Worm (Caenorhabditis elegans) whole organism, early embryonic: ENCODE results near the gene T16G12.4.
"Not testable (repeated sequence)": the region's sequence is repeated elsewhere in the genome, so short reads cannot be mapped to it uniquely, and the experiment has no call there.

Experiments used
- B0310.2 ChIP-seq: sonication (generic microtip); optimal IDR thresholded peaks from 2 replicates; lab custom pipeline; 2016; ENCODE audit warnings: mild to moderate bottlenecking, missing genetic modification characterization, missing compliant biosample characterization
- F13C5.2 ChIP-seq: sonication (generic microtip); optimal IDR thresholded peaks from 2 replicates; lab custom pipeline; 2017; ENCODE audit warnings: mild to moderate bottlenecking, missing genetic modification characterization, inconsistent platforms, missing compliant biosample characterization
- aly-1 ChIP-seq: sonication (generic microtip); optimal IDR thresholded peaks from 2 replicates; lab custom pipeline; 2016; ENCODE audit warnings: missing genetic modification characterization, missing compliant biosample characterization
- ama-1 ChIP-seq: fragments of 150-350 bp; optimal IDR thresholded peaks from 2 replicates; lab custom pipeline; 2014
- ceh-13 ChIP-seq: fragments of 200-800 bp; sonication (Bioruptor generic); optimal IDR thresholded peaks from 2 replicates; lab custom pipeline; 2018; ENCODE audit warnings: mild to moderate bottlenecking, missing genetic modification characterization, missing compliant biosample characterization
- ceh-36 ChIP-seq: sonication (generic microtip); optimal IDR thresholded peaks from 2 replicates; lab custom pipeline; 2016; ENCODE audit warnings: missing genetic modification characterization, inconsistent platforms, missing compliant biosample characterization
- ets-7 ChIP-seq: sonication (generic microtip); optimal IDR thresholded peaks from 2 replicates; lab custom pipeline; 2016; ENCODE audit warnings: missing genotype, missing genetic modification characterization, missing compliant biosample characterization
- flt-1 ChIP-seq: fragments of 200-800 bp; sonication (Bioruptor generic); IDR thresholded peaks from 2 replicates; pipeline ENCODE4 v1.3.6; 2022; ENCODE audit warnings: missing genetic modification characterization, missing compliant biosample characterization
- hmbx-1 ChIP-seq: sonication (generic microtip); optimal IDR thresholded peaks from 2 replicates; lab custom pipeline; 2016; ENCODE audit warnings: mild to moderate bottlenecking, missing genetic modification characterization, missing compliant biosample characterization
- hmg-4 ChIP-seq: fragments of 200-800 bp; sonication (Bioruptor generic); optimal IDR thresholded peaks from 2 replicates; lab custom pipeline; 2018; ENCODE audit warnings: mild to moderate bottlenecking, missing genetic modification characterization, missing compliant biosample characterization
- hnd-1 ChIP-seq: sonication (generic microtip); optimal IDR thresholded peaks from 2 replicates; lab custom pipeline; 2016; ENCODE audit warnings: missing genetic modification characterization, missing compliant biosample characterization
- pes-1 ChIP-seq: fragments of 200-800 bp; sonication (Bioruptor generic); IDR thresholded peaks from 2 replicates; pipeline ENCODE4 v1.3.6; 2022; ENCODE audit warnings: missing genetic modification reagents, missing genetic modification characterization, missing compliant biosample characterization
- scrt-1 ChIP-seq: fragments of 200-800 bp; sonication (Bioruptor generic); IDR thresholded peaks from 2 replicates; pipeline ENCODE4 v1.3.6; 2022; ENCODE audit warnings: missing genetic modification characterization, missing compliant biosample characterization
- sea-1 ChIP-seq: fragments of 200-800 bp; sonication (Bioruptor generic); conservative IDR thresholded peaks from 2 replicates; pipeline ENCODE4 v1.3.6; 2022; ENCODE audit warnings: missing genetic modification characterization, missing compliant biosample characterization
- tbx-11 ChIP-seq: fragments of 200-800 bp; sonication (Bioruptor generic); IDR thresholded peaks from 2 replicates; pipeline ENCODE4 v1.3.6; 2022; ENCODE audit warnings: missing genetic modification characterization, missing compliant biosample characterization
- tbx-37 ChIP-seq: fragments of 200-800 bp; sonication (Bioruptor generic); conservative IDR thresholded peaks from 2 replicates; pipeline ENCODE4 v1.3.6; 2022; ENCODE audit warnings: missing genetic modification reagents, missing genetic modification characterization, missing compliant biosample characterization
- tra-4 ChIP-seq: sonication (generic microtip); optimal IDR thresholded peaks from 2 replicates; lab custom pipeline; 2017; ENCODE audit warnings: missing genetic modification characterization, missing compliant biosample characterization

Gene T16G12.4

ce11 chrIII:10049682-10050081 lies 7.9 kb upstream of the T16G12.4 start, which contains the start of gene T16G12.1:
T16G12.1 (minus strand) TSS chrIII:10049857.
- TF ChIP-seq tbx-11 (GFP tag; lab: Robert Waterston, UW) = no peak
- no peak for TF ChIP-seq flt-1 (GFP tag; lab: Robert Waterston, UW)
- TF ChIP-seq ceh-13 (GFP tag; lab: Kevin White, UChicago) = no peak
- TF ChIP-seq ama-1 (lab: Kevin White, UChicago) = no peak
- no peak for TF ChIP-seq ets-7 (tag; lab: Kevin White, UChicago)
- TF ChIP-seq hnd-1 (tag; lab: Kevin White, UChicago) = no peak
- TF ChIP-seq scrt-1 (GFP tag; lab: Robert Waterston, UW) = no peak
- no peak for TF ChIP-seq tra-4
- TF ChIP-seq ceh-36 (tag; lab: Kevin White, UChicago) = no peak
- no peak for TF ChIP-seq sea-1
- TF ChIP-seq tbx-37 = no peak

ce11 chrIII:10050321-10050720 lies 7.3 kb upstream of the T16G12.4 start, which contains the start of gene T16G12.3:
T16G12.3 (plus strand) TSS chrIII:10050621.
- not testable (repeated sequence) for TF ChIP-seq sea-1; hmg-4 (GFP tag; lab: Kevin White, UChicago); B0310.2 (tag; lab: Kevin White, UChicago)

ce11 chrIII:10053312-10053711 lies 4.3 kb upstream of the T16G12.4 start, which contains the start of gene T16G12.12:
T16G12.12 (plus strand) TSS chrIII:10053612.
- not testable (repeated sequence) for TF ChIP-seq tbx-11 (GFP tag; lab: Robert Waterston, UW); hmg-4 (GFP tag; lab: Kevin White, UChicago); F13C5.2 (tag; lab: Kevin White, UChicago)

ce11 chrIII:10056033-10056432 lies 1.6 kb upstream of the T16G12.4 start, which contains the start of gene T16G12.10:
T16G12.10 (minus strand) TSS chrIII:10056133.
- TF ChIP-seq aly-1 (tag; lab: Kevin White, UChicago) (no peak), hnd-1 (tag; lab: Kevin White, UChicago) (no peak)

- TF ChIP-seq tra-4 (no peak), B0310.2 (tag; lab: Kevin White, UChicago) (no peak), hnd-1 (tag; lab: Kevin White, UChicago) (no peak), ceh-36 (tag; lab: Kevin White, UChicago) (no peak), F13C5.2 (tag; lab: Kevin White, UChicago) (no peak), flt-1 (GFP tag; lab: Robert Waterston, UW) (no peak), ets-7 (tag; lab: Kevin White, UChicago) (no peak), hmg-4 (GFP tag; lab: Kevin White, UChicago) (no peak), ceh-13 (GFP tag; lab: Kevin White, UChicago) (no peak), tbx-11 (GFP tag; lab: Robert Waterston, UW) (no peak), sea-1 (no peak), pes-1 (no peak), aly-1 (tag; lab: Kevin White, UChicago) (no peak), scrt-1 (GFP tag; lab: Robert Waterston, UW) (no peak), hmbx-1 (tag; lab: Kevin White, UChicago) (no peak)
These were observed 1.4 kb downstream of the T16G12.4 start, which contains the start of gene T16G12.8 for ce11 chrIII:10059002-10059401. T16G12.8 (plus strand) TSS chrIII:10059302.

- no peak for TF ChIP-seq hmbx-1 (tag; lab: Kevin White, UChicago)
- no peak for TF ChIP-seq flt-1 (GFP tag; lab: Robert Waterston, UW)
- no peak for TF ChIP-seq ama-1 (lab: Kevin White, UChicago)
- TF ChIP-seq ceh-13 (GFP tag; lab: Kevin White, UChicago) = no peak
- no peak for TF ChIP-seq aly-1 (tag; lab: Kevin White, UChicago)
- TF ChIP-seq ets-7 (tag; lab: Kevin White, UChicago) = no peak
- no peak for TF ChIP-seq pes-1
- no peak for TF ChIP-seq tbx-11 (GFP tag; lab: Robert Waterston, UW)
- TF ChIP-seq B0310.2 (tag; lab: Kevin White, UChicago) = no peak
- TF ChIP-seq ceh-36 (tag; lab: Kevin White, UChicago) = no peak
- no peak for TF ChIP-seq scrt-1 (GFP tag; lab: Robert Waterston, UW)
- no peak for TF ChIP-seq hnd-1 (tag; lab: Kevin White, UChicago)
- TF ChIP-seq hmg-4 (GFP tag; lab: Kevin White, UChicago) = no peak
- TF ChIP-seq F13C5.2 (tag; lab: Kevin White, UChicago) = no peak
- no peak for TF ChIP-seq tbx-37
- TF ChIP-seq sea-1 = no peak
These were observed 3.0 kb downstream of the T16G12.4 start, which contains the start of gene T16G12.13 for ce11 chrIII:10060573-10060972. T16G12.13 (plus strand) TSS chrIII:10060865.

- peak; percentile 70 for TF ChIP-seq tbx-37
- peak; percentile 63 for TF ChIP-seq pes-1
- 0 out of 2 replicates have a peak, but pooled peaks have one; percentile 35 for TF ChIP-seq flt-1 (GFP tag; lab: Robert Waterston, UW)
- no peak for TF ChIP-seq ets-7 (tag; lab: Kevin White, UChicago)
- TF ChIP-seq ama-1 (lab: Kevin White, UChicago) = no peak
- no peak for TF ChIP-seq aly-1 (tag; lab: Kevin White, UChicago)
- TF ChIP-seq scrt-1 (GFP tag; lab: Robert Waterston, UW) = no peak
- TF ChIP-seq hnd-1 (tag; lab: Kevin White, UChicago) = no peak
- no peak for TF ChIP-seq B0310.2 (tag; lab: Kevin White, UChicago)
These were observed 6.5 kb downstream of the T16G12.4 start, which contains the start of gene ekl-6 for ce11 chrIII:10064140-10064539. ekl-6 (plus strand) TSS chrIII:10064404.

- TF ChIP-seq sea-1 (no peak), B0310.2 (tag; lab: Kevin White, UChicago) (no peak), tra-4 (no peak), flt-1 (GFP tag; lab: Robert Waterston, UW) (no peak), ets-7 (tag; lab: Kevin White, UChicago) (no peak), hnd-1 (tag; lab: Kevin White, UChicago) (no peak), tbx-11 (GFP tag; lab: Robert Waterston, UW) (no peak), hmg-4 (GFP tag; lab: Kevin White, UChicago) (no peak), ama-1 (lab: Kevin White, UChicago) (no peak), scrt-1 (GFP tag; lab: Robert Waterston, UW) (no peak), pes-1 (no peak)
These were observed 11.7 kb downstream of the T16G12.4 start, which contains the start of gene T16G12.6 for ce11 chrIII:10069278-10069677. T16G12.6 (plus strand) TSS chrIII:10069578.
